Fruit fly (Drosophila melanogaster) whole organism, embryonic: ENCODE results near the gene CheA29a.

Source experiments
- C15 ChIP-seq: fragments of 200-800 bp; sonication (Bioruptor generic); IDR thresholded peaks from 3 replicates; pipeline ENCODE4 v1.3.6; 2022; ENCODE audit warnings: missing biosample characterization, missing genetic modification characterization
- CG10209 ChIP-seq: fragments of 200-800 bp; sonication (Bioruptor generic); optimal IDR thresholded peaks from 3 replicates; lab custom pipeline; 2017; ENCODE audit warnings: missing biosample characterization, mild to moderate bottlenecking, missing genetic modification characterization, missing genetic modification reagents
- CG10959 ChIP-seq: fragments of 200-800 bp; sonication (Bioruptor generic); IDR thresholded peaks from 2 replicates; pipeline ENCODE4 v1.3.6; 2022; ENCODE audit warnings: missing biosample characterization, missing genetic modification characterization
- CG11085 ChIP-seq: fragments of 200-800 bp; sonication (Bioruptor generic); IDR thresholded peaks from 2 replicates; pipeline ENCODE4 v1.3.6; 2022; ENCODE audit warnings: missing biosample characterization, missing genetic modification characterization
- CG13287 ChIP-seq: fragments of 200-800 bp; sonication (Bioruptor generic); IDR thresholded peaks from 2 replicates; pipeline ENCODE4 v1.3.6; 2022; ENCODE audit warnings: missing biosample characterization, missing genetic modification characterization; ENCODE audit not compliant: partially characterized antibody
- CG13894 ChIP-seq: fragments of 200-800 bp; sonication (Bioruptor generic); optimal IDR thresholded peaks from 3 replicates; lab custom pipeline; 2018; ENCODE audit warnings: missing biosample characterization, mild to moderate bottlenecking, missing genetic modification characterization, moderate library complexity
- CG14014 ChIP-seq: fragments of 200-800 bp; sonication (Bioruptor generic); IDR thresholded peaks from 2 replicates; pipeline ENCODE4 v1.3.6; 2022; ENCODE audit warnings: missing biosample characterization, missing genetic modification characterization
- CG1792 ChIP-seq: fragments of 200-800 bp; sonication (Bioruptor generic); optimal IDR thresholded peaks from 2 replicates; lab custom pipeline; 2016; ENCODE audit warnings: missing biosample characterization, missing genetic modification characterization
- CG18476 ChIP-seq: fragments of 200-800 bp; sonication (Bioruptor generic); optimal IDR thresholded peaks from 2 replicates; lab custom pipeline; 2016; ENCODE audit warnings: missing biosample characterization, mild to moderate bottlenecking, missing genetic modification characterization
- CG2199 ChIP-seq: fragments of 200-800 bp; sonication (Bioruptor generic); IDR thresholded peaks from 3 replicates; pipeline ENCODE4 v1.3.6; 2022; ENCODE audit warnings: missing biosample characterization, missing genetic modification characterization
- CG30403 ChIP-seq: fragments of 200-800 bp; sonication (Bioruptor generic); optimal IDR thresholded peaks from 3 replicates; lab custom pipeline; 2016; ENCODE audit warnings: missing biosample characterization, missing genetic modification characterization
- CG4282 ChIP-seq: fragments of 200-800 bp; sonication (Bioruptor generic); optimal IDR thresholded peaks from 2 replicates; lab custom pipeline; 2016; ENCODE audit warnings: missing biosample characterization, missing genetic modification characterization
- CG4360 ChIP-seq: fragments of 200-800 bp; sonication (Bioruptor generic); IDR thresholded peaks from 2 replicates; pipeline ENCODE4 v1.3.6; 2022; ENCODE audit warnings: missing biosample characterization, missing genetic modification characterization
- CG6791 ChIP-seq: fragments of 200-800 bp; sonication (Bioruptor generic); IDR thresholded peaks from 3 replicates; pipeline ENCODE4 v1.3.6; 2022; ENCODE audit warnings: missing biosample characterization, missing genetic modification characterization; ENCODE audit not compliant: partially characterized antibody
- CG7556 ChIP-seq: fragments of 200-800 bp; sonication (Bioruptor generic); optimal IDR thresholded peaks from 2 replicates; lab custom pipeline; 2017; ENCODE audit warnings: missing biosample characterization, mild to moderate bottlenecking, missing genetic modification characterization
- CG7745 ChIP-seq: fragments of 200-800 bp; sonication (Bioruptor generic); optimal IDR thresholded peaks from 2 replicates; lab custom pipeline; 2018; ENCODE audit warnings: missing biosample characterization, mild to moderate bottlenecking, missing genetic modification characterization, moderate library complexity
- CG7839 ChIP-seq: fragments of 200-800 bp; sonication (Bioruptor generic); optimal IDR thresholded peaks from 3 replicates; lab custom pipeline; 2018; ENCODE audit warnings: missing biosample characterization, mild to moderate bottlenecking, missing genetic modification characterization, moderate library complexity
- CG9215 ChIP-seq: fragments of 200-800 bp; sonication (Bioruptor generic); IDR thresholded peaks from 2 replicates; pipeline ENCODE4 v1.3.6; 2022; ENCODE audit warnings: missing biosample characterization, missing genetic modification characterization
- Dek ChIP-seq: fragments of 200-800 bp; sonication (Bioruptor generic); optimal IDR thresholded peaks from 3 replicates; lab custom pipeline; 2019; ENCODE audit warnings: missing biosample characterization, mild to moderate bottlenecking, missing genetic modification characterization, moderate library complexity
- Dp ChIP-seq: fragments of 200-800 bp; sonication (Bioruptor generic); optimal IDR thresholded peaks from 2 replicates; lab custom pipeline; 2018; ENCODE audit warnings: missing biosample characterization, mild to moderate bottlenecking, missing genetic modification characterization, moderate library complexity
- Ets65A ChIP-seq: fragments of 200-800 bp; sonication (Bioruptor generic); peaks from one replicate; lab custom pipeline; 2016; ENCODE audit warnings: missing biosample characterization, missing genetic modification characterization
- Fer1 ChIP-seq: fragments of 200-800 bp; sonication (Bioruptor generic); optimal IDR thresholded peaks from 2 replicates; lab custom pipeline; 2017; ENCODE audit warnings: missing biosample characterization, mild to moderate bottlenecking, missing genetic modification characterization
- Fer3 ChIP-seq: fragments of 200-800 bp; sonication (Bioruptor generic); optimal IDR thresholded peaks from 2 replicates; lab custom pipeline; 2018; ENCODE audit warnings: missing biosample characterization, mild to moderate bottlenecking, missing genetic modification characterization, moderate library complexity
- Gsc ChIP-seq: fragments of 200-800 bp; sonication (Bioruptor generic); IDR thresholded peaks from 2 replicates; pipeline ENCODE4 v1.3.6; 2022; ENCODE audit warnings: missing biosample characterization, missing genetic modification characterization
- Hr78 ChIP-seq, 2 experiments: fragments of 200-800 bp in 1 of 2; fragments of >200 bp in 1 of 2; sonication (Bioruptor generic) in 1 of 2; optimal IDR thresholded peaks; 2 replicates each; lab custom pipeline; 2017 to 2019; ENCODE audit warnings: missing biosample characterization in 2 of 2, missing genetic modification characterization in 2 of 2, mild to moderate bottlenecking in 1 of 2, moderate library complexity in 1 of 2
- Kr ChIP-seq: fragments of 200-800 bp; sonication (Bioruptor generic); optimal IDR thresholded peaks from 2 replicates; lab custom pipeline; 2017; ENCODE audit warnings: missing biosample characterization, mild to moderate bottlenecking, missing genetic modification characterization
- Lpt ChIP-seq: fragments of >200 bp; optimal IDR thresholded peaks from 2 replicates; lab custom pipeline; 2018; ENCODE audit warnings: missing biosample characterization, missing genetic modification characterization
- NC2α ChIP-seq: fragments of 200-800 bp; sonication (Bioruptor generic); optimal IDR thresholded peaks from 2 replicates; lab custom pipeline; 2016; ENCODE audit warnings: missing biosample characterization, missing genetic modification characterization
- Nf-YA ChIP-seq: fragments of 200-800 bp; sonication (Bioruptor generic); IDR thresholded peaks from 2 replicates; pipeline ENCODE4 v1.3.6; 2022; ENCODE audit warnings: missing biosample characterization, missing genetic modification characterization
- Pdp1 ChIP-seq, 2 experiments: fragments of 200-800 bp; sonication (Bioruptor generic); optimal IDR thresholded peaks; 3 replicates each; lab custom pipeline; 2016; ENCODE audit warnings: missing biosample characterization in 2 of 2, missing genetic modification characterization in 2 of 2, mild to moderate bottlenecking in 1 of 2, moderate library complexity in 1 of 2
- Sox102F ChIP-seq: fragments of 200-800 bp; sonication (Bioruptor generic); optimal IDR thresholded peaks from 2 replicates; lab custom pipeline; 2018; ENCODE audit warnings: missing biosample characterization, mild to moderate bottlenecking, missing genetic modification characterization, moderate library complexity
- Tbp ChIP-seq: fragments of >200 bp; optimal IDR thresholded peaks from 2 replicates; lab custom pipeline; 2018; ENCODE audit warnings: missing biosample characterization, missing genetic modification characterization
- crc ChIP-seq: fragments of 200-800 bp; sonication (Bioruptor generic); optimal IDR thresholded peaks from 2 replicates; lab custom pipeline; 2016; ENCODE audit warnings: missing biosample characterization, missing genetic modification characterization
- dysf ChIP-seq: fragments of 200-800 bp; sonication (Bioruptor generic); IDR thresholded peaks from 3 replicates; pipeline ENCODE4 v1.3.6; 2022; ENCODE audit warnings: missing biosample characterization, missing genetic modification characterization
- esg ChIP-seq: fragments of 200-800 bp; sonication (Bioruptor generic); conservative IDR thresholded peaks from 2 replicates; pipeline ENCODE4 v1.3.6; 2022; ENCODE audit warnings: missing biosample characterization, missing genetic modification characterization
- fd64A ChIP-seq: fragments of 200-800 bp; sonication (Bioruptor generic); optimal IDR thresholded peaks from 3 replicates; lab custom pipeline; 2018; ENCODE audit warnings: missing biosample characterization, mild to moderate bottlenecking, missing genetic modification characterization
- fru ChIP-seq: fragments of >200 bp; optimal IDR thresholded peaks from 2 replicates; lab custom pipeline; 2017
- gcm ChIP-seq: fragments of 200-800 bp; sonication (Bioruptor generic); optimal IDR thresholded peaks from 2 replicates; lab custom pipeline; 2019; ENCODE audit warnings: missing biosample characterization, mild to moderate bottlenecking, missing genetic modification characterization, moderate library complexity
- gcm2 ChIP-seq: fragments of 200-800 bp; sonication (Bioruptor generic); optimal IDR thresholded peaks from 2 replicates; lab custom pipeline; 2016; ENCODE audit warnings: missing biosample characterization, missing genetic modification characterization
- jing ChIP-seq: fragments of 200-800 bp; sonication (Bioruptor generic); optimal IDR thresholded peaks from 2 replicates; lab custom pipeline; 2018; ENCODE audit warnings: missing biosample characterization, mild to moderate bottlenecking, missing genetic modification characterization
- lilli ChIP-seq: fragments of 200-800 bp; sonication (Bioruptor generic); optimal IDR thresholded peaks from 3 replicates; lab custom pipeline; 2016; ENCODE audit warnings: missing biosample characterization, missing genetic modification characterization
- nerfin-1 ChIP-seq: fragments of 200-800 bp; sonication (Bioruptor generic); optimal IDR thresholded peaks from 3 replicates; lab custom pipeline; 2019; ENCODE audit warnings: missing biosample characterization, mild to moderate bottlenecking, missing genetic modification characterization, moderate library complexity
- ro ChIP-seq: fragments of 200-800 bp; sonication (Bioruptor generic); IDR thresholded peaks from 2 replicates; pipeline ENCODE4 v1.3.6; 2022; ENCODE audit warnings: missing biosample characterization, missing genetic modification characterization
- sob ChIP-seq: fragments of 200-800 bp; sonication (Bioruptor generic); IDR thresholded peaks from 2 replicates; pipeline ENCODE4 v1.3.6; 2022; ENCODE audit warnings: missing biosample characterization, missing genetic modification characterization
- sug ChIP-seq: fragments of 200-800 bp; optimal IDR thresholded peaks from 2 replicates; lab custom pipeline; 2019; ENCODE audit warnings: missing biosample characterization, mild to moderate bottlenecking, missing genetic modification characterization, moderate library complexity
- tgo ChIP-seq: fragments of 200-800 bp; sonication (Bioruptor generic); IDR thresholded peaks from 3 replicates; pipeline ENCODE4 v1.3.6; 2022; ENCODE audit warnings: missing biosample characterization, missing genetic modification characterization
- unc-4 ChIP-seq: fragments of 200-800 bp; sonication (Bioruptor generic); IDR thresholded peaks from 2 replicates; pipeline ENCODE4 v1.3.6; 2022; ENCODE audit warnings: missing biosample characterization, missing genetic modification characterization; ENCODE audit not compliant: partially characterized antibody
- unpg ChIP-seq: fragments of 200-800 bp; sonication (Bioruptor generic); optimal IDR thresholded peaks from 3 replicates; lab custom pipeline; 2018; ENCODE audit warnings: missing biosample characterization, mild to moderate bottlenecking, missing genetic modification characterization, moderate library complexity

CheA29a gene

dm6 chr2L:8463144-8464106 is 13.7 kb upstream of the CheA29a start, which contains the start of gene Agpat2 (continued):
- TF ChIP-seq CG18476 (GFP tag; lab: Kevin White, UChicago) (peak; percentile 85), CG9215 (GFP tag; lab: Robert Waterston, UW) (peak; percentile 56; the same call in 1 of the 2 replicates), unc-4 (GFP tag; lab: Robert Waterston, UW) (no peak), gcm (GFP tag; lab: Kevin White, UChicago) (peak; percentile 83), CG11085 (GFP tag; lab: Robert Waterston, UW) (0 out of 2 replicates have a peak, but pooled peaks have one; percentile 23), Sox102F (GFP tag; lab: Kevin White, UChicago) (peak; percentile 86), CG4282 (peak; percentile 34), CG13287 (no peak), Pdp1 (GFP tag; optimal IDR thresholded peaks at IDR 0.05; lab: Kevin White, UChicago) (peak; percentile 68 to 78), unpg (GFP tag; lab: Kevin White, UChicago) (peak; percentile 86), CG7556 (peak; percentile 90), Fer3 (tag; lab: Kevin White, UChicago) (peak; percentile 77), Dp (GFP tag; lab: Kevin White, UChicago) (no peak), nerfin-1 (tag; lab: Kevin White, UChicago) (peak; percentile 38), Ets65A (GFP tag; lab: Kevin White, UChicago) (peak; percentile 96), CG14014 (GFP tag; lab: Robert Waterston, UW) (peak; percentile 77), CG2199 (GFP tag; lab: Robert Waterston, UW) (no peak), jing (GFP tag; lab: Kevin White, UChicago) (peak; percentile 67), Dek (tag; lab: Kevin White, UChicago) (peak; percentile 78), fru (no peak), C15 (GFP tag; lab: Robert Waterston, UW) (0 out of 3 replicates have a peak, but pooled peaks have one; percentile 30), tgo (peak; percentile 80), esg (GFP tag; lab: Robert Waterston, UW) (peak; percentile 68), dysf (GFP tag; lab: Robert Waterston, UW) (peak; percentile 87), crc (GFP tag; lab: Kevin White, UChicago) (peak; percentile 70), CG4360 (peak; percentile 87), CG1792 (GFP tag; lab: Kevin White, UChicago) (peak; percentile 49), CG13894 (tag; lab: Kevin White, UChicago) (peak; percentile 78), sob (peak; percentile 76), CG10959 (GFP tag; lab: Robert Waterston, UW) (peak; percentile 55), gcm2 (GFP tag; lab: Kevin White, UChicago) (peak; percentile 35), Tbp (GFP tag; lab: Kevin White, UChicago) (no peak), Nf-YA (peak; percentile 61; the same call in 1 of the 2 replicates), CG6791 (GFP tag; lab: Robert Waterston, UW) (no peak), ro (GFP tag; lab: Robert Waterston, UW) (0 out of 2 replicates have a peak, but pooled peaks have one; percentile 20), Fer1 (GFP tag; lab: Kevin White, UChicago) (peak; percentile 90), Lpt (GFP tag; lab: Kevin White, UChicago) (no peak), Hr78 (GFP tag; optimal IDR thresholded peaks at IDR 0.05; lab: Kevin White, UChicago) (no peak), sug (tag; lab: Kevin White, UChicago) (peak; percentile 17), CG7745 (no peak), CG7839 (tag; lab: Kevin White, UChicago) (peak; percentile 90), CG30403 (GFP tag; lab: Kevin White, UChicago) (peak; percentile 90), NC2α (GFP tag; lab: Kevin White, UChicago) (peak; percentile 56), lilli (GFP tag; lab: Kevin White, UChicago) (peak; percentile 88), Gsc (no peak), CG10209 (peak; percentile 83), fd64A (GFP tag; lab: Kevin White, UChicago) (peak; percentile 38), Kr (GFP tag; lab: Kevin White, UChicago) (no peak)
